Fruit fly (Drosophila melanogaster) whole organism, wandering third instar larva: ENCODE data around the gene Phae2.

Experiments
- Abd-B ChIP-seq: fragments of >200 bp; optimal IDR thresholded peaks from 2 replicates; lab custom pipeline; 2017; ENCODE audit warnings: missing biosample characterization, missing genetic modification characterization
- CG32264 ChIP-seq: fragments of 200-800 bp; sonication (Bioruptor generic); optimal IDR thresholded peaks from 2 replicates; lab custom pipeline; 2016; ENCODE audit warnings: missing biosample characterization, missing genetic modification characterization
- CrebA ChIP-seq: fragments of 200-800 bp; sonication (Bioruptor generic); optimal IDR thresholded peaks from 2 replicates; lab custom pipeline; 2016; ENCODE audit warnings: missing biosample characterization, mild to moderate bottlenecking, missing genetic modification characterization, borderline replicate concordance
- Dif ChIP-seq: fragments of 200-275, 200-300 bp; sonication (Bioruptor generic); optimal IDR thresholded peaks from 2 replicates; lab custom pipeline; 2018; ENCODE audit warnings: missing biosample characterization, missing genetic modification characterization; ENCODE audit not compliant: partially characterized antibody
- GATAd ChIP-seq: sonication (Bioruptor generic); optimal IDR thresholded peaks from 2 replicates; lab custom pipeline; 2016; ENCODE audit warnings: missing biosample characterization, missing genetic modification characterization
- HLH106 ChIP-seq: fragments of 200-800 bp; optimal IDR thresholded peaks from 3 replicates; lab custom pipeline; 2019; ENCODE audit warnings: missing biosample characterization, mild to moderate bottlenecking, missing genetic modification characterization, moderate library complexity
- Hnf4 ChIP-seq: fragments of 200-800 bp; sonication (Bioruptor generic); optimal IDR thresholded peaks from 2 replicates; lab custom pipeline; 2016; ENCODE audit warnings: missing biosample characterization, mild to moderate bottlenecking, missing genetic modification characterization
- Hr78 ChIP-seq: fragments of >200 bp; optimal IDR thresholded peaks from 2 replicates; lab custom pipeline; 2017; ENCODE audit warnings: missing biosample characterization, missing genetic modification characterization
- Hr83 ChIP-seq: fragments of 200-300 bp; sonication (Bioruptor generic); optimal IDR thresholded peaks from 2 replicates; lab custom pipeline; 2016; ENCODE audit warnings: missing biosample characterization, mild to moderate bottlenecking, missing genetic modification characterization, moderate library complexity; ENCODE audit not compliant: poor library complexity, severe bottlenecking
- Jra ChIP-seq: sonication (Bioruptor generic); optimal IDR thresholded peaks from 2 replicates; lab custom pipeline; 2016; ENCODE audit warnings: missing biosample characterization, missing genetic modification characterization
- Mio ChIP-seq: sonication (Bioruptor generic); optimal IDR thresholded peaks from 2 replicates; lab custom pipeline; 2016; ENCODE audit warnings: missing biosample characterization, missing genetic modification characterization
- Myc ChIP-seq: fragments of >200 bp; optimal IDR thresholded peaks from 2 replicates; lab custom pipeline; 2017
- N ChIP-seq: fragments of >200 bp; optimal IDR thresholded peaks from 2 replicates; lab custom pipeline; 2018; ENCODE audit warnings: missing biosample characterization, missing external identifiers, missing genetic modification characterization
- OdsH ChIP-seq: fragments of 200-800 bp; sonication (Bioruptor generic); optimal IDR thresholded peaks from 2 replicates; lab custom pipeline; 2016; ENCODE audit warnings: missing biosample characterization, mild to moderate bottlenecking, missing genetic modification characterization
- Rel ChIP-seq, 2 experiments: fragments of 200-800 bp; sonication (Bioruptor generic) in 1 of 2; optimal IDR thresholded peaks; 2 replicates in 1 of 2; 3 replicates in 1 of 2; lab custom pipeline; 2016 to 2019; ENCODE audit warnings: mild to moderate bottlenecking in 2 of 2, missing biosample characterization in 2 of 2, missing genetic modification characterization in 2 of 2, moderate library complexity in 1 of 2
- Sp1 ChIP-seq: fragments of 200-800 bp; sonication (Bioruptor generic); optimal IDR thresholded peaks from 3 replicates; lab custom pipeline; 2019; ENCODE audit warnings: missing biosample characterization, mild to moderate bottlenecking, missing genetic modification characterization, moderate library complexity
- br ChIP-seq: fragments of 200-800 bp; sonication (Bioruptor generic); optimal IDR thresholded peaks from 2 replicates; lab custom pipeline; 2016; ENCODE audit warnings: missing biosample characterization, missing genetic modification characterization
- brk ChIP-seq: fragments of 200-800 bp; sonication (Bioruptor generic); optimal IDR thresholded peaks from 2 replicates; lab custom pipeline; 2016; ENCODE audit warnings: missing biosample characterization, mild to moderate bottlenecking, missing genetic modification characterization
- dl ChIP-seq, 2 experiments: fragments of 175-275, 200-275 bp in 1 of 2; fragments of 200-275 bp in 1 of 2; sonication (Bioruptor generic); optimal IDR thresholded peaks; lab custom pipeline; 2018; ENCODE audit warnings: mild to moderate bottlenecking in 2 of 2, missing biosample characterization in 2 of 2, missing genetic modification characterization in 2 of 2, moderate library complexity in 2 of 2; ENCODE audit not compliant: partially characterized antibody in 2 of 2, insufficient read depth in 1 of 2
- dsf ChIP-seq: sonication (Bioruptor generic); optimal IDR thresholded peaks from 2 replicates; lab custom pipeline; 2016; ENCODE audit warnings: missing biosample characterization, missing genetic modification characterization, borderline replicate concordance
- ey ChIP-seq: fragments of 200-800 bp; sonication (Bioruptor generic); optimal IDR thresholded peaks from 2 replicates; lab custom pipeline; 2016; ENCODE audit warnings: missing biosample characterization, missing genetic modification characterization
- foxo ChIP-seq, 2 experiments: fragments of 200-800 bp; sonication (Bioruptor generic); optimal IDR thresholded peaks; 2 replicates in 1 of 2; 3 replicates in 1 of 2; lab custom pipeline; 2016 to 2017; ENCODE audit warnings: missing biosample characterization in 2 of 2, missing genetic modification characterization in 2 of 2
- fru ChIP-seq: fragments of 200-800 bp; sonication (Bioruptor generic); optimal IDR thresholded peaks from 3 replicates; lab custom pipeline; 2016; ENCODE audit warnings: missing biosample characterization, mild to moderate bottlenecking, missing genetic modification characterization
- h ChIP-seq: fragments of 200-800 bp; sonication (Bioruptor generic); optimal IDR thresholded peaks from 3 replicates; lab custom pipeline; 2016; ENCODE audit warnings: missing biosample characterization, mild to moderate bottlenecking, missing genetic modification characterization
- jim ChIP-seq: fragments of 175-275, 200-325 bp; sonication (Bioruptor generic); optimal IDR thresholded peaks from 2 replicates; lab custom pipeline; 2016; ENCODE audit warnings: missing biosample characterization, mild to moderate bottlenecking, missing genetic modification characterization
- pan ChIP-seq: fragments of >200 bp; optimal IDR thresholded peaks from 2 replicates; lab custom pipeline; 2017
- psq ChIP-seq: fragments of 200-800 bp; sonication (Bioruptor generic); optimal IDR thresholded peaks from 3 replicates; lab custom pipeline; 2017; ENCODE audit warnings: missing biosample characterization, mild to moderate bottlenecking, missing genetic modification characterization, moderate library complexity
- rgr ChIP-seq: fragments of 200-800 bp; sonication (Bioruptor generic); optimal IDR thresholded peaks from 3 replicates; lab custom pipeline; 2016; ENCODE audit warnings: missing biosample characterization, mild to moderate bottlenecking, missing genetic modification characterization
- sv ChIP-seq: fragments of 200-800 bp; sonication (Bioruptor generic); optimal IDR thresholded peaks from 3 replicates; lab custom pipeline; 2016; ENCODE audit warnings: missing biosample characterization, missing genetic modification characterization
- tai ChIP-seq: sonication (Bioruptor generic); optimal IDR thresholded peaks from 2 replicates; lab custom pipeline; 2016; ENCODE audit warnings: missing biosample characterization, missing genetic modification characterization
- usp ChIP-seq: fragments of >200 bp; optimal IDR thresholded peaks from 2 replicates; lab custom pipeline; 2017; ENCODE audit warnings: missing biosample characterization, missing genetic modification characterization
- woc ChIP-seq: sonication (Bioruptor generic); optimal IDR thresholded peaks from 2 replicates; lab custom pipeline; 2016; ENCODE audit warnings: missing biosample characterization, mild to moderate bottlenecking, missing genetic modification characterization

Phae2 gene

DNA sequence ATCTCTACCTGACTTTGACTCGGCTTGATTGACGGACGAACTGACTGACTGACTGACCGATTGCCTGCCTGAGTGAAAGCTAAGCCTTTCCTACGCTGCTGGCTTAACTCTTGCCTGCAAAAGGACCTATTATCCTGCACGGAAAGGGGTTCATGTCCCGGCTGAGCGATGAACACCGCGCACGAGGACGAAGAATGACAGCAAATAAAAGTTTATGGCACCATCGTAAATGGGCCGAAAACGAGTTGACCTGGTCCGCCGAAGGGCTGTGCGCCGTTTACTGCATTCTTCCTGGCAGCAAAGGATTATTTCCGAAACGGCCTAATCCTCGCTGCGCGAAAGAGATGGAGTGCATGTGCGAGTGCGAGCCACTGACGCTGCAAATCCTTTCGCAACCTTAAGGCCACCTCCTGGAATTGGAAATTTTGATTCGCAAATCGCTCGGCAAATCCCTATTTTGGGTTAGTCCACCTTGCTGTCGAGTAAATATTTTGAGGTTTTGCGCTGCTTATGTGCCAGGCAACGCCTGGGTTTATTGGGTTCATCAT lies 29.7 kb upstream of the Phae2 start:
- TF ChIP-seq Hnf4 (GFP tag; lab: Kevin White, UChicago) (no peak), CG32264 (GFP tag; lab: Kevin White, UChicago) (no peak), h (GFP tag; lab: Kevin White, UChicago) (no peak), pan (lab: Kevin White, UChicago) (no peak), brk (GFP tag; lab: Kevin White, UChicago) (no peak), fru (no peak), Abd-B (GFP tag; lab: Kevin White, UChicago) (no peak), dsf (GFP tag; lab: Kevin White, UChicago) (no peak), Hr83 (GFP tag; lab: Kevin White, UChicago) (no peak), jim (no peak)

- no peak for TF ChIP-seq N
- TF ChIP-seq Jra, result no peak
- no peak for TF ChIP-seq Myc (lab: Kevin White, UChicago)
- no peak for TF ChIP-seq HLH106 (tag; lab: Kevin White, UChicago)
- no peak for TF ChIP-seq GATAd (GFP tag; lab: Kevin White, UChicago)
- no peak for TF ChIP-seq Hnf4 (GFP tag; lab: Kevin White, UChicago)
- TF ChIP-seq OdsH (GFP tag; lab: Kevin White, UChicago), result no peak
- no peak for TF ChIP-seq ey (GFP tag; lab: Kevin White, UChicago)
- no peak for TF ChIP-seq Rel (GFP tag; optimal IDR thresholded peaks at IDR 0.05; lab: Kevin White, UChicago)
- no peak for TF ChIP-seq Rel (tag; optimal IDR thresholded peaks at IDR 0.05; lab: Kevin White, UChicago)
- TF ChIP-seq sv (GFP tag; lab: Kevin White, UChicago), result no peak
- no peak for TF ChIP-seq brk (GFP tag; lab: Kevin White, UChicago)
- no peak for TF ChIP-seq Hr78 (GFP tag; lab: Kevin White, UChicago)
- TF ChIP-seq Mio, result no peak
- no peak for TF ChIP-seq psq (GFP tag; lab: Kevin White, UChicago)
- TF ChIP-seq Hr83 (GFP tag; lab: Kevin White, UChicago), result no peak
- no peak for TF ChIP-seq CG32264 (GFP tag; lab: Kevin White, UChicago)
- TF ChIP-seq Dif (GFP tag; lab: Kevin White, UChicago), result no peak
- TF ChIP-seq pan (lab: Kevin White, UChicago), result no peak
- TF ChIP-seq, all 38 proteins: peak for 0
Observed at dm6 chr2L:12085010-12085409, 25.9 kb upstream of the Phae2 start.

DNA sequence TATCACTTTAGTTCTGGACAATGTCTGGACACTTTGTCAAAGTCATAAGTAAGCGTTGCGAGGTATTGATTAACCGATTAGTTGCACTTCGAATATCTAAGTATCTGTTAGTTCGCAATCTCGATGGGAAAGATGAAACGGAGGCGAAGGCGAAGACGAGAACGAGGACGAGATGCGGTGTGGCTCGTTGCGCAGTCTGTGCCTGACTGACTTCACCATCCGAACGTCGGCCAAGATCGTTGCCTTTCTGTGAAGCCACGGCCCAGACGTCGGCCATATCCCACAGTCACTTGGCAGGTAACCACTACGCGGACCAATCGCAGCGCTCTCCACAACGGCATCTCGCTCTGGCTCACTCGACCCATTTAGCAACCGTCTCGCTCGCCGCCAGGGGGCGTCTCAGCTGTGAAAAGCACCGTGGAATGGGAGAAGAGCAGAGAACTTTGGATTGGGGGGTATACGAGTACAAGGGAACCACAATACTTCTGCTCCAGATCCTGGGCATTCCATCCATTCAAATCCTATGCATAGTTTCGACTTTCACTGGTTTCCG lies 25.2 kb upstream of the Phae2 start, which contains the start of gene prd:
TSS of gene prd (minus strand) at position 209 of the 553 bp plus-strand sequence.
- no peak for TF ChIP-seq CrebA (GFP tag; lab: Kevin White, UChicago)

dm6 chr2L:12087442-12087841 lies 23.5 kb upstream of the Phae2 start:
- TF ChIP-seq N, result no peak
- no peak for TF ChIP-seq CG32264 (GFP tag; lab: Kevin White, UChicago)
- no peak for TF ChIP-seq h (GFP tag; lab: Kevin White, UChicago)
- TF ChIP-seq dl (GFP tag; optimal IDR thresholded peaks at IDR 0.05; lab: Kevin White, UChicago; ENCODE audit: insufficient read depth in 1 of 2, partially characterized antibody in 2 of 2), result no peak
- no peak for TF ChIP-seq Dif (GFP tag; lab: Kevin White, UChicago)
- no peak for TF ChIP-seq pan (lab: Kevin White, UChicago)
- TF ChIP-seq br, result no peak
- TF ChIP-seq Sp1 (GFP tag; lab: Kevin White, UChicago), result no peak
- TF ChIP-seq foxo (GFP tag; optimal IDR thresholded peaks at IDR 0.05; lab: Kevin White, UChicago), result no peak
- no peak for TF ChIP-seq Hr78 (GFP tag; lab: Kevin White, UChicago)
- no peak for TF ChIP-seq tai (GFP tag; lab: Kevin White, UChicago)
- TF ChIP-seq woc (GFP tag; lab: Kevin White, UChicago), result no peak
- TF ChIP-seq rgr (GFP tag; lab: Kevin White, UChicago), result no peak
- no peak for TF ChIP-seq usp (GFP tag; lab: Kevin White, UChicago)
- TF ChIP-seq, all 38 proteins: peak for 0
